Worm (Caenorhabditis elegans): Measurements from ENCODE around the gene F26D2.14.

ce11 chrV:16401519-16401918 is 34.1 kb upstream of the F26D2.14 start, which contains the start of gene F13A7.14:
- TF ChIP-seq ztf-23 (GFP tag; IDR thresholded peaks at IDR 0.05) (peak; percentile 81), med-1 (GFP tag; optimal IDR thresholded peaks at IDR 0.05; ENCODE audit: insufficient read depth) (no peak), cog-1 (tag; optimal IDR thresholded peaks at IDR 0.05) (peak; percentile 9), ref-1 (GFP tag; conservative IDR thresholded peaks at IDR 0.05) (no peak), flt-1 (GFP tag; IDR thresholded peaks at IDR 0.05) (peak; percentile 74), T22C8.4 (GFP tag; IDR thresholded peaks at IDR 0.05) (no peak), tab-1 (GFP tag; IDR thresholded peaks at IDR 0.05) (no peak)

All from whole organism, midembryonic.